Fruit fly (Drosophila melanogaster) ovary, adult (tissue): ENCODE measurements around the gene sphe.

Source experiments
- CG17801 ChIP-seq: fragments of 200-800 bp; optimal IDR thresholded peaks from 2 replicates; lab custom pipeline; 2019; ENCODE audit warnings: missing biosample characterization, mild to moderate bottlenecking, missing genetic modification characterization, moderate library complexity; ENCODE audit not compliant: partially characterized antibody

Gene sphe

DNA sequence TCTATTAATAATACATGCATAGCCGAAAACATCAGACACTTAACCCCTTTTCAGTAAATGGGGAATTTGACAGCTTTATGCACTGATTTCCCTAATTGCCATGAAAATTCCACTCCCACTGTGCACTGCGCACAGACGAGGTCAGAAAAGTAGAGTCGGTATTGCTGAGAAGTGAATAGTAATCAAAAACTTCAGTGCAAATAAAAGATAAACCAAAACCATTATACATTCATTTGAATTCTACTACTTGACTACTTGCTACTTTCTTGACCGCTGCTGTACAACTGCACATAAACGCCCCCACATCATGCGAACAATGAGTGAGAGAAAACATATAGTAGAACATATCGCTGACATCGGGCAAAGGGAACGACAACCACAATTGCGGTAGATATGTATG, 10.3 kb downstream of the sphe start:
- TF ChIP-seq CG17801 (GFP tag; lab: Kevin White, UChicago), result peak; percentile 49

DNA sequence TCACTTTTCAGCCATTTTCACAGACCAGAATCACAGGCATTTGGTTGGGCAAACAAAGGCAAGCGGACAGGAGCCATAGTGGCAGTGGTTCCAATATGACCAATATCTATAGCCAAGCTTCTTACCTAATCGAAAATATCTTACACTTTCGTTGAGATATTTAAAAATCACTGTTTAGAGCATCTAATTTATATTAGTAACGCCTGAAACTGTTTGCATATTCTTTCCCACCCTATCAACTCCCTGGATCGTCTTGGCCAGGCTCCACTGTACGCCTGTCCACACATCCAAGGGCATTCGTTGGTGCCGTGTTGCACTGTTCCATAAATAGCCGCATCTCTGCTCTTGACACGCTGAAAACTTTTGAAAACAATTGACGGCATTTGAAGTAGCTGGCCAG, 11.3 kb downstream of the sphe start:
- no peak for TF ChIP-seq CG17801 (GFP tag; lab: Kevin White, UChicago)

DNA sequence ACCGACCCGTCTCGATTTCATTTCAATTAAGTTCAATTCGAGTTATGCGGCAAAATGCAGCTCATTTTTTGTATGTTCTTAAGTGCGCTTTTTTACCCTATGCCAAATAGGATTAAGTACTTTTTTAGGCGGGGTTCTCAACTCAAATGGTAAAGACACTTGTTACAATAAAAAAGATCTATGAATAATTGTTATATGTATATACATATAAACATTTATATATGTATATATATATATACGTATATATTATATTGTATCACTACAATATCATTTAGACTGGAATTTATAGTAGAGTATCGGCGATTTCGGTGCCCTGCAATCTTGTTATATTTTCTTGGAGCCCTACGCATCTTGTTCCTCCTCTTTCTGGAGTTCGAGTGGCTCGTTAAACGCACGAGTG, 11.8 kb downstream of the sphe start:
- no peak for TF ChIP-seq CG17801 (GFP tag; lab: Kevin White, UChicago)

DNA sequence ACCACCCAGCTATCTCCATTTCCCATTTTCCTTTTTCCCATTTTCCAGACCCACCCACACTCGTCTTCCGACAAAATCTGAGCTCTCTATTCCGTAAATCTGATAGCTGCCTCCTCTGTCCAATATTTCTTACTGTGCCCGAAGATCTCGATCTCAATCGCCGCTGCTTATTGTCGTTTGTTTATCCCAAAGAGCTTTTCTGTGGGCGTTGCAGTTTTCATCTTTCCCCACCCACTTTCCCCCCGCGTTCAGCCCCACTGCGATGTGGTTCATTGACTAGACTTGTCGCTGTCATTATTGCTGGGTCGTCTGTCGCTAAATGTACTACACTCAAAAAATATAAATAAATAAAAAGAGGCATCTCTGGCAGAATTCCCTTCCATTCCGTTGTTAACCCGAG, 12.4 kb downstream of the sphe start:
- TF ChIP-seq CG17801 (GFP tag; lab: Kevin White, UChicago), result no peak

DNA sequence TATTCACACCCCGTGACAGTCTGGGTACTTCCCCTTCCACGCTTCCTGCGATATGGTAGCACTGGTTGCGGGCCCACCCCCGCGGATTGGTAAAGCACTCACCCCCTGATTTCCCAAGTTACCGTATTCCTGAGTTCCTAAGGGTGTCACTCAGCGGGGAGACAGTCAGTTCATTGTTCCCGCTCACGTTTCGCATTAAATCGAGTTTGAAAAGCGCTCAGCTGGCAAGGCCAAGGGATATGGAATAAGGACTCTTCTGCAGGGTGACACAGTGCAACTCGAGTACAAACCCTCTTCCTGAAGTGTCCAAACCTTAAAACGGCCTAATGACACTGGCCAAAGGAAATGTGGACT, 13.7 kb downstream of the sphe start:
- no peak for TF ChIP-seq CG17801 (GFP tag; lab: Kevin White, UChicago)

DNA sequence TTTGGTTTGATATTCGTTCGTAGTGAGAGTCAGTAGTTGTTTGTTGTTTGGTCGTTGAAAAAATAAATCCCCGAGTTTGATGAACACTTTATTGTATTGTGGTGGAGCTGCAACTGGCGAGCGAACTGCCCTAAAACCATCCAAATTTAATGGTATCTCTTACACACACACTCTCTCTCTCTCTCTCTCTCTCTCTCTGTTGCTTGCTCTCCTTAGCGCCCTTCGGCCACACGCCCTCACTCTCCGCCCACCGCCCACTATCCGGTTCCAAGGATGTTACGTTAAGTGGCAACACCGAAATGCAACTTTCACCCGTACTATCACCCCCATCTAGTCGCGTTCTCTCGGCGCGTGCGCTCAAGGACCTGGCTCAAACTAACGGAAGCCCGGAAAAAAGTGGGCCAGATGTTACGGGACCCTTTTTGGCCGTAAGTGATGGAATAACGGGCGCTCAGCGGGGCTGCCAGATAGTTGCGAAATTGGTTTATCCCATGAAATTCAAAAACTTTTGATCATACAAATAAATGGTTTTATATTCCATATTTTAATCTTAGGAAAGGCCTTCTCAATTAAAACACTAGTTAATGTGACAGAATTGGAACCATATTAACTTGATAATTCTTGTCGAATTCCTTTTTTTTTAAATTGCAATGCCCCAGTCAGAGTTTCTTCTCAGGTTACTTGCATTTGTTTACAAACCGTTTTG, 14.2 kb downstream of the sphe start:
- TF ChIP-seq CG17801 (GFP tag; lab: Kevin White, UChicago), result no peak

DNA sequence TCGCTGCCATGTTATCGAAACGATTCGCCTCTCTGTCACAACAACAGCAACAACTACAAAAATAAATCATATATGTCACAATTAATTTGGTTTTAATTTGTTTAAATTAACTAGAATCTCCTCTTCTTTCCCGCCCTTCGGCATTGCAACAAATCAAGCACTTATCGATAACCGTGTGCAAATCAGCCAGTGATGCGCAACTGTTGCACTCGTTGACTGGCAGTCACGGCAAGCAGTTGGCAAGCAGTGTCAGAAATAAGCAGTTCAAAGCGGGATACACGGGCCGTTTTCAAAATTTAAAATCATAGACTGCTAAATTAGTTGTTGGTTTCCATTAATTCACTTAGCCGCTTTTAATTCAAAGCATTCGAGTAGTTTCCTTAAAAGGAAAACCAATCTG, 18.0 kb downstream of the sphe start, which contains the start of gene Axs:
Gene Axs, minus strand, starts transcription at position 131 of the 400 bp plus-strand sequence.
- TF ChIP-seq CG17801 (GFP tag; lab: Kevin White, UChicago), result no peak

DNA sequence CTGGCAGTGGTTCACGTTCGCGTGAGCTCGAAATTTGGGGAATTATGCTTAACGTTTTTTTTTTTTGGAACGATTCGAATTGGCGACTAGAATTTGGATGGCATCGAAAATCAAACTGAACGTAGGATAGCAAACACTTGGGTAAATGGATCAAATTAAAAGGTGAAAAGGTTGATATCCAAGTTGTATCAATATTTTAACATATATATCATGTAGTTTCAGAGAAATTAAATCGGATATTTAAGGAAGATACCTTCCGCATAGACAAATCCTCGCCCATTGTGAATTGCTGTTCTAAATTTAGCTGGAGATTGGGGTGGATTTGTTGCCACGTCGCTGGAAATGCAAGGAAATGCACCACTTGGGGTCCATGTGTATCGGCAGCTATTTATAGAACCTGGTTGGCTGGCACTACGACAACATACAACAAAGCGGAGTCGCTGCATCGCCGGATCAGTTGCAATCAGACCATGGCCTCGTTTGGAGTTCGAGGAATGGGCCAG, 22.9 kb downstream of the sphe start, which contains the start of the genes CG13010 and sing:
Gene CG13010, minus strand, starts transcription at position 101 of the 503 bp plus-strand sequence.
Gene sing, plus strand, starts transcription at position 453 of the 503 bp plus-strand sequence.
- no peak for TF ChIP-seq CG17801 (GFP tag; lab: Kevin White, UChicago)

DNA sequence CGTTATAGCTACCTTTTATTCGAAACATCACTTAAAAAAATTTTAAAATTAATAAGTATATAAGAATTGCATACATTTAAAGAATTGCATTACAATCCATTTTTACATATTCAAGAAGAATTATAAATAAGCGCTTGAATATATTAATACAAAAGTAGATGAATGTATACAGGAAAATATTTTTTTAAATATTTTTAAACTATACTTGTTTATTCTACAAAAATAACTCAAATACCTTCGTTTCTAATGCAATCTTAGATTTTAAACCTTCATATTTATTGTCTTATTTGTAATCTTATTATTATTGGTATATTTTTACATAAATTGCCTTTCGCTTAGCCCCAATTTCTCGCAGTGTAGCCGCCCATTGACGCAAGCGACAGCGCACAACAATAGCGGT, 24.6 kb downstream of the sphe start:
- no peak for TF ChIP-seq CG17801 (GFP tag; lab: Kevin White, UChicago)

DNA sequence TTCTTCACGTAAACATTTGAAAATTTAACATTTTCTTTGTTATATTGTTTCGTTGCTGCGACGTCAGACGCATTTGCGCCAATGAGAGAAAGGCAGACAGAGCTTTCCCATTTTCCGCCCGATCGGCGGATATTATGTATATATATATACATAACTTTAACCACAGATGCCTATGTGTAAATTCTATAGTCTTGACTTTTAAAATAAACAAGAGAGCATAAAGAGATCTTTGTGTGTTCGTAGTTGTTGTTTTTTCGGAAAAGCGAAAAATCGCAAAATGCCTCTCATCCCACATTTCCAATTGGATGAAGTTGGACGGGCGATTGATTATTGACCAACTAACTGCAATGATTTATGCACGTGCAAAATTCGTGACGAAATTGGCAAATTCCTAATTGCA, 25.1 kb downstream of the sphe start, which contains the start of gene CG13012:
Gene CG13012, minus strand, starts transcription at position 101 of the 400 bp plus-strand sequence.
- TF ChIP-seq CG17801 (GFP tag; lab: Kevin White, UChicago), result no peak

DNA sequence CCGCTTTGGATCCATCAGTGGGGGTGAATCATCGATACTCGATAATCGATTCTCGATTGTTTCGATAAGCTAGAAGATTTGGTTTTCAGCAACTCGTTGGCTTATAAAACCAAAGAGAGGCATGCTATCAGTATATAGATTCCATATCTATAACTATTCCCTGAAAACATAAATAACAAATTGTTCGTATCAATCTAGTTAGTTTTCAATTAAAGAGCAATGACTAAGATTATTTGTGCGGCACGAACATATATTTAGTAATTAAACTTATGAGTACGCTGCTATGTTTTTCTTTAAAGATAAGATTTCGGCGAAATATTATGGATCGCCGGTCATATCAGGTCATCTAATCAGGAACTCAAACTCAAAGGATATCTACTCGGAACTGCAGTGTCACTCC, 27.2 kb downstream of the sphe start:
- TF ChIP-seq CG17801 (GFP tag; lab: Kevin White, UChicago), result no peak

DNA sequence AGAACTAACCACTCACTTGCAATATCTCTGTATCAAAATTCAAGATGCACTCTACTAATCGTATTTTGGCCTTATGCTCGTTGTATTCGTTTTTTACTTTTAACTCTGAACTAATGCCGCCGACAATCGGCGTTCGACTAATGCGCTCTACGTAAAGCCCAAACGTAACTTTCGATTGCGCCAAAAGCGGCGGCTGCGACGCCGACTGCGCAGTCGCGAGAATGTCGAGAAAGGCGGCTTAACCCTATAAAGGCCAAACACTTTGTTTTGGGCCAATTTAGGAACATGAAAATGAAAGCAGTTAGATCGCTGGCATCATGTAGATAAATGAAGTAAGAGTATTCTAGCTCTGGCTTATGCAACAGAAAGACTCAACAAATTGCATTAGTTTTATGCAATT, 28.9 kb downstream of the sphe start:
- TF ChIP-seq CG17801 (GFP tag; lab: Kevin White, UChicago), result no peak

DNA sequence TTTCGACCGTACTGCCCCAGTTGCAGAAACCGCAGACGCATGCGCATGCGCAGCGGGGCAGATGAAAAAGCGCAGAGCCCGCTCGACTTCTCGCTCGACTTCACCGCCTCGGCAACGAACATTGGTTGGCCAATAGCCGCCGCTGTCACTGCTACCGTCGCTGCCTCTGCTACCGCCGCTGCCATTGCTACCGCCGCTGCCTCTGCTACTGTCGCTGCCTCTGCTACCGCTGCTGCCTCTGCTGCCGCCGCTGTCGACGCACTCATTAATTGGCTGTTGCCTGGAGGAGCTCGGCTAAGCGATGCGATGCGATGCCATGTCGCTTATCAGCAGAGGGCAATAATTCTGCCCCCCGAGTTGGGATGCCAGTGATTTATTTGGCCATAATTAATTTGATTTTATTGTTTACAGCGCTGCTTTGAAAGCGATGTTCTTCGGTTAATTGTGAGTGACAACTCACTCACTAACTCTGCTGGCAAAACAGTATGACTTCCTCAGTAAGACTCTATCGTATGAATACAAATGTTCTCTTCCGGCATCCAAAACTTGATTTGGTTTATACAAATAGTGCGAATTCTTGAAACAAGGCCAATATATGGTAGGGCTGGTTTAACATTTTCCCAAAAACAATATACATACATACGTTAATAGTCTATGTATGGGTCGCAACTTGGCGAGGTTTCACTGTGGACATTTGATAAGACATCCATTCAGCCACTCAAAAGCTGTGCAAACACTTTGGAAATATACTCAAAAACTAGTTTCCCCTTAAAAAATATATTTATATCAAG, 30.9 kb downstream of the sphe start:
- no peak for TF ChIP-seq CG17801 (GFP tag; lab: Kevin White, UChicago)

DNA sequence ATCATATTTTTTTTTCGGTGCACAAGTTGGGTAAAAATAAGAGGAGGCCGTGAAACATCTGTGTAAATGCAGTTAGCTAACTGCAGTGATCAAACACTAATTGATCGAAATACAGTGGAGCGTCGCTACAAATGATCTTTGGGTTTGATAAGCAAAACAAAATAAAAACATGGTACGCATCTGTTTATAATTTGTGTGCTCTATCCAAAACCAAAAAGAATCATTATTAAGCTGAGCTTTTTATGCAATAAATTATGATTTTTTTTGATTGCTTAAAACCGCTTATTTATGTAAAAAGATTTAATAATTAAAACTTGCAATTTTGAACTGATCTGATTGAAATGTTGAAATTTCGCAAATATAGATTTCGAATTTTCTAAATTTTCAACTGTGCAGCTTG, 31.5 kb downstream of the sphe start:
- TF ChIP-seq CG17801 (GFP tag; lab: Kevin White, UChicago), result no peak

DNA sequence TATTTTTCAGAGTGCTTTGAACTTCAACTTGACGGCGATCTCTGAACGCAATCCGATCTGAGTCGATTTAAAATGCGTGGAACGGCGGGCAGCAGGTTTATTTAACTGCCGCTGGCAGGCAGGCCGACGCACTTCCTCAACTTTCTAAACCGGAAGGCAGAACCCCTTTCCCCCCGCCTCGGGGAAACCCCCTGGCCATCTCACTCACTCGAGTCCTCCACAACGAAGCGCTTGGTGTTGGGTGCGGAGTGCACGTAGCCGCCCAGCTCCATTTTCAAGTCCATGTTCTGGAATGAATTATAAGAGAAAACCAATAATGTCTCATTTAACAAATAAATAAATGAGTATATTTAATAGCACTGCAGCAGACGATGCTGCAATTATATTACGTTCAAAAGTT, 31.9 kb downstream of the sphe start:
- no peak for TF ChIP-seq CG17801 (GFP tag; lab: Kevin White, UChicago)
